Worm (Caenorhabditis elegans) whole organism, L2 larva: ENCODE data around the gene rund-1.

Experiments
- C34F6.9 ChIP-seq: fragments of 150-350 bp; optimal IDR thresholded peaks from 2 replicates; lab custom pipeline; 2014; ENCODE audit warnings: missing biosample characterization, missing genetic modification characterization
- F13H6.1 ChIP-seq: sonication (generic microtip); optimal IDR thresholded peaks from 2 replicates; lab custom pipeline; 2016; ENCODE audit warnings: missing genetic modification characterization, missing compliant biosample characterization
- R02D3.7 ChIP-seq: fragments of 150-350 bp; optimal IDR thresholded peaks from 2 replicates; lab custom pipeline; 2014; ENCODE audit warnings: missing biosample characterization, missing genetic modification characterization
- Y55F3AM.14 ChIP-seq: fragments of 200-800 bp; sonication (Bioruptor generic); optimal IDR thresholded peaks from 2 replicates; lab custom pipeline; 2018; ENCODE audit warnings: mild to moderate bottlenecking, missing genetic modification characterization, missing compliant biosample characterization
- ZK546.5 ChIP-seq: sonication (generic microtip); optimal IDR thresholded peaks from 2 replicates; lab custom pipeline; 2017; ENCODE audit warnings: missing biosample characterization, missing genetic modification characterization
- alr-1 ChIP-seq: fragments of 150-350 bp; optimal IDR thresholded peaks from 2 replicates; lab custom pipeline; 2014; ENCODE audit warnings: missing biosample characterization, missing genetic modification characterization
- aly-2 ChIP-seq: fragments of 150-350 bp; optimal IDR thresholded peaks from 2 replicates; lab custom pipeline; 2014; ENCODE audit warnings: missing biosample characterization, missing genetic modification characterization
- ama-1 ChIP-seq: fragments of 150-350 bp; optimal IDR thresholded peaks from 2 replicates; lab custom pipeline; 2018; ENCODE audit warnings: inconsistent platforms
- blmp-1 ChIP-seq: sonication (generic microtip); optimal IDR thresholded peaks from 2 replicates; lab custom pipeline; 2017; ENCODE audit warnings: missing genetic modification characterization, mild to moderate bottlenecking, missing compliant biosample characterization, antibody characterized with exemption, moderate library complexity; ENCODE audit not compliant: insufficient read depth
- ceh-16 ChIP-seq: fragments of 150-350 bp; optimal IDR thresholded peaks from 2 replicates; lab custom pipeline; 2014; ENCODE audit warnings: missing biosample characterization, missing genetic modification characterization
- ceh-82 ChIP-seq: fragments of 150-350 bp; optimal IDR thresholded peaks from 2 replicates; lab custom pipeline; 2014; ENCODE audit warnings: missing biosample characterization, missing genetic modification characterization
- crh-2 ChIP-seq: sonication (generic microtip); optimal IDR thresholded peaks from 2 replicates; lab custom pipeline; 2017; ENCODE audit warnings: missing biosample characterization, missing genetic modification characterization
- dmd-4 ChIP-seq: sonication (generic microtip); optimal IDR thresholded peaks from 2 replicates; lab custom pipeline; 2017; ENCODE audit warnings: missing biosample characterization, missing genetic modification characterization
- egl-27 ChIP-seq: sonication (generic microtip); optimal IDR thresholded peaks from 3 replicates; lab custom pipeline; 2017; ENCODE audit warnings: missing biosample characterization, missing genetic modification reagents, missing genetic modification characterization
- elt-1 ChIP-seq: fragments of 150-350 bp; optimal IDR thresholded peaks from 2 replicates; lab custom pipeline; 2014; ENCODE audit warnings: missing biosample characterization, missing genetic modification characterization
- elt-3 ChIP-seq: sonication (generic microtip); optimal IDR thresholded peaks from 2 replicates; lab custom pipeline; 2017; ENCODE audit warnings: missing biosample characterization, missing genetic modification characterization
- fos-1 ChIP-seq: fragments of 150-350 bp; optimal IDR thresholded peaks from 2 replicates; lab custom pipeline; 2014; ENCODE audit warnings: missing biosample characterization, missing genetic modification characterization
- gmeb-1 ChIP-seq: fragments of 150-350 bp; optimal IDR thresholded peaks from 2 replicates; lab custom pipeline; 2014; ENCODE audit warnings: missing biosample characterization, missing genetic modification characterization
- lin-11 ChIP-seq: fragments of 150-350 bp; sonication (generic microtip); optimal IDR thresholded peaks from 2 replicates; lab custom pipeline; 2014; ENCODE audit warnings: missing biosample characterization, missing genetic modification characterization, inconsistent platforms, mixed read lengths
- lin-13 ChIP-seq: fragments of 150-350 bp; optimal IDR thresholded peaks from 2 replicates; lab custom pipeline; 2014; ENCODE audit warnings: missing biosample characterization, missing genetic modification reagents, missing genetic modification characterization
- lin-39 ChIP-seq: fragments of 150-350 bp; optimal IDR thresholded peaks from 2 replicates; lab custom pipeline; 2014; ENCODE audit warnings: missing biosample characterization, missing genetic modification reagents, missing genetic modification characterization
- lsy-2 ChIP-seq, 2 experiments: fragments of 150-350 bp in 1 of 2; sonication (generic microtip) in 1 of 2; optimal IDR thresholded peaks; 2 replicates each; lab custom pipeline; 2014 to 2017; ENCODE audit warnings: missing biosample characterization in 2 of 2, missing genetic modification characterization in 2 of 2
- mab-5 ChIP-seq: fragments of 150-350 bp; optimal IDR thresholded peaks from 2 replicates; lab custom pipeline; 2014; ENCODE audit warnings: missing biosample characterization, missing genetic modification characterization
- mbf-1 ChIP-seq: sonication (generic microtip); optimal IDR thresholded peaks from 2 replicates; lab custom pipeline; 2017; ENCODE audit warnings: missing biosample characterization, missing genetic modification characterization
- mdl-1 ChIP-seq, 2 experiments: fragments of 150-350 bp in 1 of 2; sonication (generic microtip) in 1 of 2; optimal IDR thresholded peaks; 2 replicates each; lab custom pipeline; 2017; ENCODE audit warnings: missing biosample characterization in 2 of 2, missing genetic modification characterization in 2 of 2
- nhr-10 ChIP-seq: sonication (generic microtip); optimal IDR thresholded peaks from 2 replicates; lab custom pipeline; 2017; ENCODE audit warnings: missing biosample characterization, missing genetic modification characterization
- nhr-11 ChIP-seq: fragments of 150-350 bp; optimal IDR thresholded peaks from 2 replicates; lab custom pipeline; 2014; ENCODE audit warnings: missing biosample characterization, missing genetic modification characterization
- nhr-12 ChIP-seq: fragments of 150-350 bp; optimal IDR thresholded peaks from 2 replicates; lab custom pipeline; 2014; ENCODE audit warnings: missing biosample characterization, missing genetic modification characterization
- nhr-129 ChIP-seq: fragments of 150-350 bp; optimal IDR thresholded peaks from 2 replicates; lab custom pipeline; 2014; ENCODE audit warnings: missing biosample characterization, missing genetic modification characterization
- nhr-21 ChIP-seq: fragments of 150-350 bp; optimal IDR thresholded peaks from 2 replicates; lab custom pipeline; 2014; ENCODE audit warnings: missing biosample characterization, missing genetic modification characterization
- nhr-23 ChIP-seq: fragments of 150-350 bp; optimal IDR thresholded peaks from 2 replicates; lab custom pipeline; 2014; ENCODE audit warnings: missing biosample characterization, missing genetic modification reagents, missing genetic modification characterization
- nhr-237 ChIP-seq: fragments of 150-350 bp; optimal IDR thresholded peaks from 2 replicates; lab custom pipeline; 2014; ENCODE audit warnings: missing biosample characterization, missing genetic modification characterization
- nhr-25 ChIP-seq: fragments of 150-350 bp; sonication (generic microtip); optimal IDR thresholded peaks from 3 replicates; lab custom pipeline; 2014; ENCODE audit warnings: missing biosample characterization, missing genetic modification characterization
- nhr-6 ChIP-seq: fragments of 150-350 bp; optimal IDR thresholded peaks from 2 replicates; lab custom pipeline; 2014; ENCODE audit warnings: missing biosample characterization, missing genetic modification characterization
- nhr-77 ChIP-seq: fragments of 150-350 bp; optimal IDR thresholded peaks from 2 replicates; lab custom pipeline; 2014; ENCODE audit warnings: missing biosample characterization, missing genetic modification characterization
- peb-1 ChIP-seq: fragments of 150-350 bp; optimal IDR thresholded peaks from 2 replicates; lab custom pipeline; 2014; ENCODE audit warnings: missing biosample characterization, missing genetic modification characterization
- sem-4 ChIP-seq: fragments of 150-350 bp; optimal IDR thresholded peaks from 2 replicates; lab custom pipeline; 2014; ENCODE audit warnings: missing biosample characterization, missing genetic modification reagents, missing genetic modification characterization
- skn-1 ChIP-seq: sonication (generic microtip); optimal IDR thresholded peaks from 2 replicates; lab custom pipeline; 2017; ENCODE audit warnings: missing biosample characterization, missing genetic modification characterization
- sma-3 ChIP-seq: sonication (generic microtip); optimal IDR thresholded peaks from 2 replicates; lab custom pipeline; 2016; ENCODE audit warnings: missing genetic modification reagents, missing genetic modification characterization, missing compliant biosample characterization
- sma-9 ChIP-seq, 2 experiments: fragments of 150-350 bp in 1 of 2; sonication (generic microtip) in 1 of 2; optimal IDR thresholded peaks; 2 replicates each; lab custom pipeline; 2014 to 2016; ENCODE audit warnings: missing genetic modification characterization in 2 of 2, mild to moderate bottlenecking in 1 of 2, missing biosample characterization in 1 of 2, missing compliant biosample characterization in 1 of 2, missing genetic modification reagents in 1 of 2, moderate library complexity in 1 of 2
- snpc-4 ChIP-seq: fragments of 150-350 bp; optimal IDR thresholded peaks from 2 replicates; lab custom pipeline; 2014; ENCODE audit warnings: missing biosample characterization, missing genetic modification characterization
- unc-39 ChIP-seq: fragments of 150-350 bp; optimal IDR thresholded peaks from 2 replicates; lab custom pipeline; 2014; ENCODE audit warnings: missing biosample characterization, missing genetic modification characterization
- unc-55 ChIP-seq: fragments of 150-350 bp; sonication (generic microtip); optimal IDR thresholded peaks from 3 replicates; lab custom pipeline; 2014; ENCODE audit warnings: missing biosample characterization, missing genetic modification reagents, missing genetic modification characterization
- unc-62 ChIP-seq: fragments of 150-350 bp; optimal IDR thresholded peaks from 2 replicates; lab custom pipeline; 2014; ENCODE audit warnings: missing biosample characterization, missing genetic modification reagents, missing genetic modification characterization
- zag-1 ChIP-seq: fragments of 150-350 bp; optimal IDR thresholded peaks from 2 replicates; lab custom pipeline; 2014; ENCODE audit warnings: missing biosample characterization, missing genetic modification characterization
- ztf-1 ChIP-seq: fragments of 200-800 bp; sonication (Bioruptor generic); conservative IDR thresholded peaks from 2 replicates; pipeline ENCODE4 v1.3.6; 2022; ENCODE audit warnings: missing genetic modification characterization, missing compliant biosample characterization
- ztf-11 ChIP-seq: sonication (generic microtip); optimal IDR thresholded peaks from 2 replicates; lab custom pipeline; 2017; ENCODE audit warnings: missing biosample characterization, missing genetic modification characterization
- ztf-4 ChIP-seq: fragments of 150-350 bp; optimal IDR thresholded peaks from 2 replicates; lab custom pipeline; 2014; ENCODE audit warnings: missing biosample characterization, missing genetic modification characterization

rund-1 gene

DNA sequence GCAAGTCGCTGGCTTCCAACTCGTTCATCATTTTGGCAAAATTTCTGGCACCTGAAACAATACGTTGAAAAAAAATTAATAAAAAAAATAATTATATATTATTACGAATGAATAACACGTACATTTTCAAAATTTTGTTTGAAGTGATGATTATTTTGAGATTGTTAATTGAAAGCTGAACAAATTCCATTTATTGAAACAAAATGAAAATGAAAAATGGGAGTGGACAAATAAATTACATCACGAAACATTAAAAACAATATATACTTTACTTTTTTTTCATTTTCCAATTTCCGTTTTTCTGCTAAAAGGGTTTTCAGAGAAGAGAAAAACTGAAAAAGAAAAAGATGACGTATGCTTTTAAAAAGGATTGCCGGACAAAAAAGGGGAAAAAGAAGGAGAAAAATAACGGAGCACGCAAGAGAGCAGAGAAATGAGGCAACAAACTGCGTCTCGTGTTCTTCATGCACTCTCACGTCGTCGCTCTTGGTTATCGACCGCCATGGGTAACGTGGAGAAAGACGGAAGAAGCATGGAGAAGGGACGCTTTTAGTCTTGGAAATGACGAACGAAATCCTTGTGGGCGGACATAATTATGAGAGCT is at the start of gene rund-1:
TSS of gene rund-1 (minus strand) at position 51 of the 604 bp plus-strand sequence.
- TF ChIP-seq mbf-1 (tag; lab: Kevin White, UChicago) (no peak), aly-2 (tag; lab: Kevin White, UChicago) (no peak), elt-3 (tag; lab: Kevin White, UChicago) (no peak), nhr-129 (tag; lab: Kevin White, UChicago) (peak; percentile 66), nhr-11 (tag; lab: Kevin White, UChicago) (no peak), alr-1 (tag; lab: Kevin White, UChicago) (no peak), snpc-4 (tag; lab: Kevin White, UChicago) (peak; percentile 79), nhr-237 (no peak), lin-39 (no peak), unc-62 (GFP tag; lab: Kevin White, UChicago) (no peak), nhr-21 (tag; lab: Kevin White, UChicago) (peak; percentile 47), lin-13 (GFP tag; lab: Kevin White, UChicago) (peak; percentile 56), ama-1 (no peak), ztf-1 (GFP tag; lab: Robert Waterston, UW) (no peak), crh-2 (peak; percentile 76), sma-3 (GFP tag; lab: Kevin White, UChicago) (no peak), ztf-11 (no peak), blmp-1 (tag; lab: Kevin White, UChicago) (no peak), peb-1 (tag; lab: Kevin White, UChicago) (no peak), mdl-1 (tag; optimal IDR thresholded peaks at IDR 0.05; lab: Kevin White, UChicago) (peak in 1 of 2 experiments; percentile 68), mab-5 (peak; percentile 7), sma-9 (GFP tag; optimal IDR thresholded peaks at IDR 0.05; lab: Kevin White, UChicago) (peak; percentile 50), sma-9 (tag; optimal IDR thresholded peaks at IDR 0.05; lab: Kevin White, UChicago) (no peak), dmd-4 (tag; lab: Kevin White, UChicago) (no peak), R02D3.7 (tag; lab: Kevin White, UChicago) (no peak), zag-1 (peak; percentile 39), gmeb-1 (tag; lab: Kevin White, UChicago) (no peak), F13H6.1 (peak; percentile 24), elt-1 (tag; lab: Kevin White, UChicago) (no peak), nhr-23 (tag; lab: Kevin White, UChicago) (no peak), nhr-12 (tag; lab: Kevin White, UChicago) (no peak), unc-55 (GFP tag; lab: Kevin White, UChicago) (peak; percentile 81), fos-1 (tag; lab: Kevin White, UChicago) (peak; percentile 57), nhr-77 (tag; lab: Kevin White, UChicago) (no peak), nhr-6 (tag; lab: Kevin White, UChicago) (peak; percentile 14), nhr-10 (no peak), ceh-16 (tag; lab: Kevin White, UChicago) (no peak), C34F6.9 (peak; percentile 86), nhr-25 (tag; lab: Kevin White, UChicago) (no peak), sem-4 (tag; lab: Kevin White, UChicago) (no peak), egl-27 (tag; lab: Kevin White, UChicago) (peak; percentile 47), skn-1 (tag; lab: Kevin White, UChicago) (no peak), Y55F3AM.14 (GFP tag; lab: Kevin White, UChicago) (peak; percentile 44), ztf-4 (tag; lab: Kevin White, UChicago) (peak; percentile 29), ceh-82 (tag; lab: Kevin White, UChicago) (no peak), unc-39 (tag; lab: Kevin White, UChicago) (no peak), ZK546.5 (no peak), lin-11 (peak; percentile 72), lsy-2 (tag; optimal IDR thresholded peaks at IDR 0.05; lab: Kevin White, UChicago) (peak in 1 of 2 experiments; percentile 69)
